Worm (Caenorhabditis elegans) whole organism, late embryonic: ENCODE measurements around the gene C06C3.12.

Source experiments
- C08G9.2 ChIP-seq: sonication (generic microtip); optimal IDR thresholded peaks from 2 replicates; lab custom pipeline; 2016; ENCODE audit warnings: mild to moderate bottlenecking, missing genetic modification characterization, moderate library complexity, missing compliant biosample characterization
- ceh-14 ChIP-seq: sonication (generic microtip); optimal IDR thresholded peaks from 2 replicates; lab custom pipeline; 2016; ENCODE audit warnings: missing genotype, missing genetic modification characterization, missing compliant biosample characterization
- ceh-30 ChIP-seq: fragments of 150-350 bp; optimal IDR thresholded peaks from 2 replicates; lab custom pipeline; 2014; ENCODE audit warnings: missing biosample characterization, missing genetic modification characterization
- dve-1 ChIP-seq: sonication (generic microtip); optimal IDR thresholded peaks from 2 replicates; lab custom pipeline; 2017; ENCODE audit warnings: antibody characterized with exemption, mild to moderate bottlenecking, missing genetic modification characterization, missing compliant biosample characterization
- elt-2 ChIP-seq: sonication (generic microtip); optimal IDR thresholded peaks from 2 replicates; lab custom pipeline; 2016; ENCODE audit warnings: missing genetic modification reagents, missing genetic modification characterization, missing compliant biosample characterization
- fkh-10 ChIP-seq: fragments of 150-350 bp; optimal IDR thresholded peaks from 2 replicates; lab custom pipeline; 2014; ENCODE audit warnings: missing biosample characterization, missing genetic modification reagents, missing genetic modification characterization
- fkh-6 ChIP-seq: sonication (generic microtip); optimal IDR thresholded peaks from 2 replicates; lab custom pipeline; 2016; ENCODE audit warnings: missing genetic modification characterization, missing compliant biosample characterization
- hlh-13 ChIP-seq: fragments of 200-800 bp; sonication (Bioruptor generic); optimal IDR thresholded peaks from 2 replicates; lab custom pipeline; 2018; ENCODE audit warnings: mild to moderate bottlenecking, missing genetic modification characterization, missing compliant biosample characterization
- pag-3 ChIP-seq: sonication (generic microtip); optimal IDR thresholded peaks from 2 replicates; lab custom pipeline; 2016; ENCODE audit warnings: missing compliant biosample characterization, missing genetic modification characterization, borderline replicate concordance
- pha-4 ChIP-seq: fragments of 150-350 bp; optimal IDR thresholded peaks from 2 replicates; lab custom pipeline; 2018; ENCODE audit warnings: missing biosample characterization, missing genetic modification reagents, missing genetic modification characterization
- ref-2 ChIP-seq: sonication (generic microtip); optimal IDR thresholded peaks from 2 replicates; lab custom pipeline; 2016; ENCODE audit warnings: missing genetic modification characterization, missing compliant biosample characterization
- rnt-1 ChIP-seq: sonication (generic microtip); optimal IDR thresholded peaks from 2 replicates; lab custom pipeline; 2016; ENCODE audit warnings: missing genetic modification characterization, missing compliant biosample characterization
- unc-55 ChIP-seq: sonication (generic microtip); optimal IDR thresholded peaks from 2 replicates; lab custom pipeline; 2017; ENCODE audit warnings: missing biosample characterization, missing genetic modification reagents, missing genetic modification characterization
- ztf-16 ChIP-seq: sonication (generic microtip); optimal IDR thresholded peaks from 2 replicates; lab custom pipeline; 2017; ENCODE audit warnings: missing genetic modification characterization, missing compliant biosample characterization

- TF ChIP-seq ztf-16 (tag; lab: Kevin White, UChicago) (no peak), fkh-10 (GFP tag; lab: Kevin White, UChicago) (no peak), fkh-6 (tag; lab: Kevin White, UChicago) (no peak), dve-1 (tag; lab: Kevin White, UChicago) (no peak), rnt-1 (tag; lab: Kevin White, UChicago) (no peak), ceh-14 (tag; lab: Kevin White, UChicago) (no peak), C08G9.2 (tag; lab: Kevin White, UChicago) (no peak), unc-55 (GFP tag; lab: Kevin White, UChicago) (no peak), hlh-13 (GFP tag; lab: Kevin White, UChicago) (no peak), ceh-30 (tag; lab: Kevin White, UChicago) (no peak), pag-3 (no peak), pha-4 (no peak), ref-2 (tag; lab: Kevin White, UChicago) (no peak), elt-2 (tag; lab: Kevin White, UChicago) (no peak)
These were observed 2.3 kb downstream of the C06C3.12 start, which contains the start of gene C06C3.10 for ce11 chrII:9377158-9377557.
